Fruit fly (Drosophila melanogaster) whole organism, embryonic: ENCODE measurements around the gene CG31952.

Source experiments
- CG10209 ChIP-seq: fragments of 200-800 bp; sonication (Bioruptor generic); optimal IDR thresholded peaks from 3 replicates; lab custom pipeline; 2017; ENCODE audit warnings: missing biosample characterization, mild to moderate bottlenecking, missing genetic modification characterization, missing genetic modification reagents
- CG1529 ChIP-seq: fragments of 200-800 bp; sonication (Bioruptor generic); optimal IDR thresholded peaks from 3 replicates; lab custom pipeline; 2018; ENCODE audit warnings: missing biosample characterization, missing genetic modification characterization

- TF ChIP-seq CG1529 (GFP tag; lab: Kevin White, UChicago) (no peak), CG10209 (GFP tag; lab: Kevin White, UChicago) (no peak)
Measured at dm6 chr2L:3461760-3462159, 45.3 kb downstream of the CG31952 start, which contains the start of gene CG3246.
